Fruit fly (Drosophila melanogaster): ENCODE results near the gene CG15196.

DNA sequence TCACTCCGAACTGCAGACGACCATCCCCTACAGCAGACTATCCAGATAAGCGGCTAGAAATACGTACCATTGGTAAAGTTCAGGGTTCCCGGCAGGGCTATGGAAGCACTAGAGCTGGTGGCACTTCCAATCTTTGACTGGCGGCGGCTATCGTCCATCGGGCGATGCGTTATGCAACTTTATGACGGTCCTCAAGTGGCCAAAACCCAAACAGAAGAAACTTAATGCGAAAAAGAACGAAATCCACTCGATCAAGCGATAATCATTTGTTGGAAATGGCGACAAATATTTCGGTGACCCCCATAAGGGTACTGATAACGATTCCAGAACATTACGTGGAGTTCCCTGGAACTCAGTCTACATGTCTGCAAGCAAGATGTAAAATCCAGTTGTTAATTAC is 10.2 kb downstream of the CG15196 start:
- TF ChIP-seq dl (GFP tag; optimal IDR thresholded peaks at IDR 0.05; ENCODE audit: insufficient read depth in 1 of 2, partially characterized antibody in 2 of 2), result no peak
- TF ChIP-seq HLH106 (tag; optimal IDR thresholded peaks at IDR 0.05), result no peak
- no peak for TF ChIP-seq usp (GFP tag; optimal IDR thresholded peaks at IDR 0.05)
- no peak for TF ChIP-seq OdsH (GFP tag; optimal IDR thresholded peaks at IDR 0.05)
- TF ChIP-seq foxo (GFP tag; optimal IDR thresholded peaks at IDR 0.05), result no peak
- TF ChIP-seq h (GFP tag; optimal IDR thresholded peaks at IDR 0.05), result no peak
- no peak for TF ChIP-seq dsf (GFP tag; optimal IDR thresholded peaks at IDR 0.05; ENCODE audit: borderline replicate concordance)
- no peak for TF ChIP-seq Dif (GFP tag; optimal IDR thresholded peaks at IDR 0.05; ENCODE audit: partially characterized antibody)
- no peak for TF ChIP-seq sv (GFP tag; optimal IDR thresholded peaks at IDR 0.05)
- TF ChIP-seq ey (GFP tag; optimal IDR thresholded peaks at IDR 0.05), result no peak
- TF ChIP-seq sage (GFP tag; optimal IDR thresholded peaks at IDR 0.05), result no peak

All from whole organism, wandering third instar larva.